Fruit fly (Drosophila melanogaster) ovary, adult (tissue): ENCODE results near the gene Tango9.

Experiments used
- CG17801 ChIP-seq: fragments of 200-800 bp; optimal IDR thresholded peaks from 2 replicates; lab custom pipeline; 2019; ENCODE audit warnings: missing biosample characterization, mild to moderate bottlenecking, missing genetic modification characterization, moderate library complexity; ENCODE audit not compliant: partially characterized antibody

Gene Tango9

dm6 chr3R:11974631-11975030, at the start of gene Tango9:
Gene Tango9 (minus strand): TSS chr3R:11974910.
- TF ChIP-seq CG17801 (GFP tag; lab: Kevin White, UChicago): peak; percentile 39

- TF ChIP-seq CG17801 (GFP tag; lab: Kevin White, UChicago): no peak
Measured at dm6 chr3R:12020987-12021386, 46.3 kb upstream of the Tango9 start.

- peak; percentile 53 for TF ChIP-seq CG17801 (GFP tag; lab: Kevin White, UChicago)
Measured at dm6 chr3R:12016828-12017280, 42.1 kb upstream of the Tango9 start, which contains the start of the genes DCAF12 and Spt3. Gene DCAF12 (minus strand): TSS chr3R:12017031. Gene Spt3 (plus strand): TSS chr3R:12017156.

- TF ChIP-seq CG17801 (GFP tag; lab: Kevin White, UChicago): peak; percentile 82
Measured at dm6 chr3R:12010202-12010824, 35.6 kb upstream of the Tango9 start, which contains the start of the genes KLHL18 and GCC185. Gene KLHL18 (minus strand): TSS chr3R:12010434. Gene GCC185 (plus strand): TSS chr3R:12010772.

dm6 chr3R:12006417-12006816, 31.7 kb upstream of the Tango9 start:
- no peak for TF ChIP-seq CG17801 (GFP tag; lab: Kevin White, UChicago)

dm6 chr3R:12005417-12005816, 30.7 kb upstream of the Tango9 start, which contains the start of gene Tk:
Gene Tk (minus strand): TSS chr3R:12005473.
- no peak for TF ChIP-seq CG17801 (GFP tag; lab: Kevin White, UChicago)

- peak; percentile 1 for TF ChIP-seq CG17801 (GFP tag; lab: Kevin White, UChicago)
Measured at dm6 chr3R:11999074-11999473, 24.4 kb upstream of the Tango9 start, which contains the start of gene Ect3. Gene Ect3 (plus strand): TSS chr3R:11999278.

- no peak for TF ChIP-seq CG17801 (GFP tag; lab: Kevin White, UChicago)
Measured at dm6 chr3R:11998130-11998529, 23.4 kb upstream of the Tango9 start.

dm6 chr3R:11992934-11993670, 18.4 kb upstream of the Tango9 start, which contains the start of gene mfas:
Gene mfas (minus strand): TSS chr3R:11993315.
- TF ChIP-seq CG17801 (GFP tag; lab: Kevin White, UChicago): no peak

dm6 chr3R:11991538-11992164, 16.9 kb upstream of the Tango9 start:
- TF ChIP-seq CG17801 (GFP tag; lab: Kevin White, UChicago): no peak

- TF ChIP-seq CG17801 (GFP tag; lab: Kevin White, UChicago): no peak
Measured at dm6 chr3R:11989996-11990395, 15.3 kb upstream of the Tango9 start.

- no peak for TF ChIP-seq CG17801 (GFP tag; lab: Kevin White, UChicago)
Measured at dm6 chr3R:11989206-11989605, 14.5 kb upstream of the Tango9 start.

dm6 chr3R:11984862-11985261, 10.2 kb upstream of the Tango9 start:
- no peak for TF ChIP-seq CG17801 (GFP tag; lab: Kevin White, UChicago)

- no peak for TF ChIP-seq CG17801 (GFP tag; lab: Kevin White, UChicago)
Measured at dm6 chr3R:11984441-11984840, 9.7 kb upstream of the Tango9 start, which contains the start of gene CG3397. Gene CG3397 (minus strand): TSS chr3R:11984541.

- no peak for TF ChIP-seq CG17801 (GFP tag; lab: Kevin White, UChicago)
Measured at dm6 chr3R:11982547-11982946, 7.8 kb upstream of the Tango9 start.
